Worm (Caenorhabditis elegans) whole organism, L1 larva: ENCODE results near the gene ifg-1.
A peak's percentile ranks its signal among the peaks of the same experiment; 100 is the strongest.

Experiments
- F16B12.6 ChIP-seq: fragments of 150-350 bp; optimal IDR thresholded peaks from 2 replicates; lab custom pipeline; 2014; ENCODE audit warnings: missing biosample characterization, missing genetic modification characterization
- ceh-8 ChIP-seq: fragments of 200-800 bp; sonication (Bioruptor generic); optimal IDR thresholded peaks from 2 replicates; lab custom pipeline; 2018; ENCODE audit warnings: mild to moderate bottlenecking, missing genetic modification characterization, moderate library complexity, missing compliant biosample characterization
- fkh-10 ChIP-seq: sonication (generic microtip); optimal IDR thresholded peaks from 2 replicates; lab custom pipeline; 2017; ENCODE audit warnings: missing biosample characterization, missing genetic modification reagents, missing genetic modification characterization
- nhr-90 ChIP-seq: sonication (generic microtip); optimal IDR thresholded peaks from 2 replicates; lab custom pipeline; 2016; ENCODE audit warnings: mild to moderate bottlenecking, missing genetic modification characterization, missing compliant biosample characterization; ENCODE audit not compliant: poor library complexity
- skn-1 ChIP-seq: fragments of 150-350 bp; optimal IDR thresholded peaks from 2 replicates; lab custom pipeline; 2014; ENCODE audit warnings: missing biosample characterization, missing genetic modification characterization
- ztf-11 ChIP-seq, 2 experiments: sonication (generic microtip); optimal IDR thresholded peaks; 2 replicates each; lab custom pipeline; 2016 to 2017; ENCODE audit warnings: missing genetic modification characterization in 2 of 2, missing biosample characterization in 1 of 2, missing compliant biosample characterization in 1 of 2
- ztf-4 ChIP-seq: fragments of 150-350 bp; optimal IDR thresholded peaks from 2 replicates; lab custom pipeline; 2014; ENCODE audit warnings: missing biosample characterization, missing genetic modification characterization

DNA sequence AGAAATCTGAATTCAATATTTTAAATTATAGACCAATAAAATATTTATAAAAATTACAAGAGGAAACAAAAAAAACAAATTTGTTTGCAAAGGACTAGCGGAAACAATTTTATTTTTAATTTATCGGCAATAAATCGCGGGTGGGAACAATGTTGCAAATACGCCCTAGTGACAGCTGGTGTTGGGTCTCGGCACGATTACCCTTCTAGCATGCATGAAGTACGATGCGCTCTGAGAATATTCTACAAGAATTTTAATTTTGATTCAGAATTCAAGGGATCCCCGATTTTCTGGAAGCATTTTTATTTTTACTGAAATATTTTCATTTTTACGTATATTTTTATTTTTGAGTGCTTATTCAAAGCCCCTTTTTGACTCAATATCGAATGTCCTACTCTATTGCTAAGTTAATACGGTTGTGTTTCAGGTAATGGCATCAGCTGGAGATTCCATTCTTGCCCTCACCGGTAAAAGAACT lies 32.0 kb upstream of the ifg-1 start, which contains the start of the genes mig-5 and cct-1:
- TF ChIP-seq ztf-4 (tag; lab: Kevin White, UChicago) (peak; percentile 95), ztf-11 (tag; optimal IDR thresholded peaks at IDR 0.05; lab: Kevin White, UChicago) (peak; percentile 40 to 87), nhr-90 (tag; lab: Kevin White, UChicago) (peak; percentile 98), ceh-8 (GFP tag; lab: Kevin White, UChicago) (peak; percentile 97), F16B12.6 (tag; lab: Kevin White, UChicago) (peak; percentile 75), fkh-10 (GFP tag; lab: Kevin White, UChicago) (peak; percentile 84), skn-1 (peak; percentile 97)
